Worm (Caenorhabditis elegans) whole organism, L4 larva: ENCODE data around the gene srh-40.
A peak's percentile ranks its signal among the peaks of the same experiment; 100 is the strongest.
"Not testable (repeated sequence)": the region's sequence is repeated elsewhere in the genome, so short reads cannot be mapped to it uniquely, and the experiment has no call there.

ENCODE experiments used
- D1046.2 ChIP-seq: fragments of 200-800 bp; sonication (Bioruptor generic); IDR thresholded peaks from 2 replicates; pipeline ENCODE4 v1.3.6; 2022; ENCODE audit warnings: missing genetic modification characterization, missing compliant biosample characterization
- F26F4.8 ChIP-seq: fragments of 200-800 bp; sonication (Bioruptor generic); conservative IDR thresholded peaks from 2 replicates; pipeline ENCODE4 v1.3.6; 2022; ENCODE audit warnings: missing genetic modification characterization, missing compliant biosample characterization
- F44E2.7 ChIP-seq: fragments of 200-800 bp; sonication (Bioruptor generic); IDR thresholded peaks from 2 replicates; pipeline ENCODE4 v2.1.2; 2022; ENCODE audit warnings: missing genetic modification characterization, missing compliant biosample characterization
- Y48G9A.11 ChIP-seq: fragments of 200-800 bp; sonication (Bioruptor generic); IDR thresholded peaks from 2 replicates; pipeline ENCODE4 v1.3.6; 2022; ENCODE audit warnings: missing genetic modification reagents, missing genetic modification characterization, missing compliant biosample characterization
- Y75B8A.6 ChIP-seq: fragments of 200-800 bp; sonication (Bioruptor generic); IDR thresholded peaks from 2 replicates; pipeline ENCODE4 v1.3.6; 2022; ENCODE audit warnings: missing genetic modification reagents, missing genetic modification characterization, missing compliant biosample characterization
- ZK337.2 ChIP-seq: fragments of 200-800 bp; sonication (Bioruptor generic); IDR thresholded peaks from 2 replicates; pipeline ENCODE4 v1.3.6; 2022; ENCODE audit warnings: missing genetic modification reagents, missing genetic modification characterization, missing compliant biosample characterization
- ceh-20 ChIP-seq: fragments of 200-800 bp; sonication (Bioruptor generic); IDR thresholded peaks from 2 replicates; pipeline ENCODE4 v1.3.6; 2022; ENCODE audit warnings: missing genetic modification reagents, missing genetic modification characterization, missing compliant biosample characterization
- ceh-28 ChIP-seq: fragments of 150-350 bp; optimal IDR thresholded peaks from 2 replicates; lab custom pipeline; 2014; ENCODE audit warnings: missing biosample characterization, missing genetic modification reagents, missing genetic modification characterization
- ceh-44 ChIP-seq: fragments of 200-800 bp; sonication (Bioruptor generic); IDR thresholded peaks from 2 replicates; pipeline ENCODE4 v1.3.6; 2022; ENCODE audit warnings: missing genetic modification reagents, missing genetic modification characterization, missing compliant biosample characterization
- ctbp-1 ChIP-seq: fragments of 200-800 bp; sonication (Bioruptor generic); IDR thresholded peaks from 2 replicates; pipeline ENCODE4 v1.3.6; 2022; ENCODE audit warnings: missing genetic modification reagents, missing genetic modification characterization, missing compliant biosample characterization
- dmd-6 ChIP-seq: fragments of 200-800 bp; sonication (Bioruptor generic); IDR thresholded peaks from 2 replicates; pipeline ENCODE4 v1.3.6; 2022; ENCODE audit warnings: missing genetic modification reagents, missing genetic modification characterization, missing compliant biosample characterization
- dmd-9 ChIP-seq: fragments of 200-800 bp; sonication (Bioruptor generic); IDR thresholded peaks from 2 replicates; pipeline ENCODE4 v1.3.6; 2022; ENCODE audit warnings: missing genetic modification reagents, missing genetic modification characterization, missing compliant biosample characterization
- duxl-1 ChIP-seq: sonication (generic microtip); optimal IDR thresholded peaks from 2 replicates; lab custom pipeline; 2016; ENCODE audit warnings: mild to moderate bottlenecking, missing genetic modification characterization, moderate library complexity, missing compliant biosample characterization; ENCODE audit not compliant: poor library complexity
- egl-43 ChIP-seq: fragments of 200-800 bp; sonication (Bioruptor generic); IDR thresholded peaks from 2 replicates; pipeline ENCODE4 v1.3.6; 2022; ENCODE audit warnings: missing genetic modification reagents, missing genetic modification characterization, missing compliant biosample characterization
- fkh-10 ChIP-seq: fragments of 150-350 bp; optimal IDR thresholded peaks from 2 replicates; lab custom pipeline; 2014; ENCODE audit warnings: missing biosample characterization, missing genetic modification reagents, missing genetic modification characterization
- hlh-30 ChIP-seq: sonication (generic microtip); optimal IDR thresholded peaks from 2 replicates; lab custom pipeline; 2017; ENCODE audit warnings: antibody characterized with exemption, mild to moderate bottlenecking, missing genetic modification characterization, missing compliant biosample characterization; ENCODE audit not compliant: insufficient read depth
- hmg-1.1 ChIP-seq: fragments of 200-800 bp; sonication (Bioruptor generic); IDR thresholded peaks from 2 replicates; pipeline ENCODE4 v1.3.6; 2022; ENCODE audit warnings: missing genetic modification reagents, missing genetic modification characterization, missing compliant biosample characterization
- lim-7 ChIP-seq: fragments of 200-800 bp; sonication (Bioruptor generic); IDR thresholded peaks from 2 replicates; pipeline ENCODE4 v1.3.6; 2022; ENCODE audit warnings: missing genetic modification characterization, missing compliant biosample characterization
- lin-1 ChIP-seq: fragments of 200-800 bp; sonication (Bioruptor generic); IDR thresholded peaks from 2 replicates; pipeline ENCODE4 v1.3.6; 2022; ENCODE audit warnings: missing genetic modification reagents, missing genetic modification characterization, missing compliant biosample characterization
- lin-38 ChIP-seq: fragments of 200-800 bp; sonication (Bioruptor generic); IDR thresholded peaks from 2 replicates; pipeline ENCODE4 v1.3.6; 2022; ENCODE audit warnings: missing genetic modification reagents, missing genetic modification characterization, missing compliant biosample characterization
- lsy-2 ChIP-seq, 2 experiments: fragments of 150-350 bp in 1 of 2; sonication (generic microtip) in 1 of 2; optimal IDR thresholded peaks; 2 replicates each; lab custom pipeline; 2014 to 2017; ENCODE audit warnings: missing biosample characterization in 2 of 2, missing genetic modification characterization in 2 of 2
- madf-5 ChIP-seq, 2 experiments: fragments of 200-800 bp; sonication (Bioruptor generic); IDR thresholded peaks; 2 replicates each; pipeline ENCODE4 v1.3.6; 2022; ENCODE audit warnings: missing compliant biosample characterization in 2 of 2, missing genetic modification characterization in 2 of 2
- madf-9 ChIP-seq: fragments of 200-800 bp; sonication (Bioruptor generic); conservative IDR thresholded peaks from 2 replicates; pipeline ENCODE4 v1.3.6; 2022; ENCODE audit warnings: missing genetic modification reagents, missing genetic modification characterization, missing compliant biosample characterization
- mep-1 ChIP-seq: fragments of 150-350 bp; sonication (generic microtip); optimal IDR thresholded peaks from 3 replicates; lab custom pipeline; 2014; ENCODE audit warnings: missing biosample characterization, missing genetic modification characterization
- mxl-2 ChIP-seq: fragments of 200-800 bp; sonication (Bioruptor generic); conservative IDR thresholded peaks from 2 replicates; pipeline ENCODE4 v1.3.6; 2022; ENCODE audit warnings: missing genetic modification reagents, missing genetic modification characterization, missing compliant biosample characterization
- nhr-11 ChIP-seq: fragments of 150-350 bp; optimal IDR thresholded peaks from 2 replicates; lab custom pipeline; 2014; ENCODE audit warnings: missing biosample characterization, missing genetic modification characterization
- nhr-28 ChIP-seq: fragments of 150-350 bp; optimal IDR thresholded peaks from 2 replicates; lab custom pipeline; 2014; ENCODE audit warnings: missing biosample characterization, missing genetic modification characterization
- nhr-41 ChIP-seq: fragments of 200-800 bp; sonication (Bioruptor generic); IDR thresholded peaks from 2 replicates; pipeline ENCODE4 v1.3.6; 2022; ENCODE audit warnings: missing genetic modification reagents, missing genetic modification characterization, missing compliant biosample characterization
- pha-4 ChIP-seq, 2 experiments: fragments of 150-350 bp in 1 of 2; fragments of 200-800 bp in 1 of 2; sonication (Bioruptor generic) in 1 of 2; IDR thresholded peaks in 1 of 2; optimal IDR thresholded peaks in 1 of 2; 2 replicates each; pipeline versions ENCODE4 v1.3.6 to Lab custom; 2014 to 2022; ENCODE audit warnings: missing genetic modification characterization in 2 of 2, missing genetic modification reagents in 2 of 2, missing biosample characterization in 1 of 2, missing compliant biosample characterization in 1 of 2
- set-16 ChIP-seq: fragments of 200-800 bp; sonication (Bioruptor generic); IDR thresholded peaks from 2 replicates; pipeline ENCODE4 v1.3.6; 2022; ENCODE audit warnings: missing genetic modification reagents, missing genetic modification characterization, missing compliant biosample characterization
- tra-1 ChIP-seq: fragments of 200-800 bp; sonication (Bioruptor generic); IDR thresholded peaks from 2 replicates; pipeline ENCODE4 v1.3.6; 2022; ENCODE audit warnings: missing genetic modification reagents, missing genetic modification characterization, missing compliant biosample characterization
- unc-62 ChIP-seq, 3 experiments: fragments of 150-350 bp in 1 of 3; sonication (generic microtip); optimal IDR thresholded peaks in 2 of 3; peaks in 1 of 3; 1 replicate in 1 of 3; 2 replicates in 2 of 3; lab custom pipeline; 2014 to 2017; ENCODE audit warnings: missing biosample characterization in 3 of 3, missing genetic modification characterization in 3 of 3, missing genetic modification reagents in 3 of 3, missing genotype in 1 of 3
- vab-7 ChIP-seq: fragments of 200-800 bp; sonication (Bioruptor generic); IDR thresholded peaks from 2 replicates; pipeline ENCODE4 v1.3.6; 2022; ENCODE audit warnings: missing genetic modification reagents, missing genetic modification characterization, missing compliant biosample characterization
- zfp-3 ChIP-seq: fragments of 200-800 bp; sonication (Bioruptor generic); conservative IDR thresholded peaks from 2 replicates; pipeline ENCODE4 v1.3.6; 2022; ENCODE audit warnings: missing genetic modification reagents, missing genetic modification characterization, missing compliant biosample characterization

The srh-40 gene

ce11 chrIII:6655830-6656229 is 45.2 kb downstream of the srh-40 start:
- TF ChIP-seq lsy-2 (tag; optimal IDR thresholded peaks at IDR 0.05; lab: Kevin White, UChicago) (peak in 1 of 2 experiments; percentile 15), ceh-28 (no peak), hmg-1.1 (GFP tag; lab: Robert Waterston, UW) (no peak), unc-62 (GFP tag; optimal IDR thresholded peaks at IDR 0.05 in 1 of 2; lab: Kevin White, UChicago) (peak in 1 of 2 experiments; percentile 78), unc-62 (tag; optimal IDR thresholded peaks at IDR 0.05; lab: Kevin White, UChicago) (no peak), nhr-28 (no peak), nhr-11 (tag; lab: Kevin White, UChicago) (peak; percentile 31), ctbp-1 (GFP tag; lab: Robert Waterston, UW) (peak; percentile 26; the same call in 1 of the 2 replicates), hlh-30 (tag; lab: Kevin White, UChicago) (peak; percentile 50), ceh-44 (no peak), duxl-1 (tag; lab: Kevin White, UChicago) (no peak), mep-1 (tag; lab: Kevin White, UChicago) (peak; percentile 37), fkh-10 (GFP tag; lab: Kevin White, UChicago) (no peak)

DNA sequence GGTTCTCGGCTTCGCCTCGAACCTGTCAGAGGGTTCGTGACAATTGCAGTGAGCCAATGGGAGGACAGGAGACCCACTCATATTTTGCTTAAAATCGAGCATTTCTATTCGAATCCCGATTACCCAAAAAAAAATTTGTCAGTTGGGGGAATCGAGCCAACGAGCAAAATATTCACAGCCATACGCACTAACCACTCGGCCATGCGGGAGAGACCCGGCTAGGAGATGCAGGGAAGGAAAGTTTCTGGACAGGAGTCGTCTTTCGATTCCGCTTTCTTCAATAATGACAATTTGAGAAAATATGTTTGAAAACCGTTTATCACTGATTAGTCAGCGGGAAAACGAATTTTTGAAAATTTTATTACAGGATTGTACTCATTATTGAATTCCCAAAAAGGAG is 51.0 kb downstream of the srh-40 start:
- peak; percentile 79 for TF ChIP-seq hmg-1.1 (GFP tag; lab: Robert Waterston, UW)
- TF ChIP-seq tra-1 (GFP tag; lab: Robert Waterston, UW), result peak; percentile 58; the same call in 1 of the 2 replicates
- peak; percentile 63; the same call in 1 of the 2 replicates for TF ChIP-seq Y75B8A.6 (GFP tag; lab: Robert Waterston, UW)
- TF ChIP-seq pha-4 (GFP tag; IDR thresholded peaks at IDR 0.05; lab: Robert Waterston, UW), result peak; percentile 79
- TF ChIP-seq pha-4 (tag; optimal IDR thresholded peaks at IDR 0.05; lab: Kevin White, UChicago), result not testable (repeated sequence)
- peak; percentile 77 for TF ChIP-seq madf-9 (GFP tag; lab: Robert Waterston, UW)
- TF ChIP-seq egl-43 (GFP tag; lab: Robert Waterston, UW), result peak; percentile 95
- TF ChIP-seq lin-38 (GFP tag; lab: Robert Waterston, UW), result peak; percentile 83
- peak; percentile 39; the same call in 1 of the 2 replicates for TF ChIP-seq dmd-6 (GFP tag; lab: Robert Waterston, UW)
- peak; percentile 81 for TF ChIP-seq F26F4.8 (GFP tag; lab: Robert Waterston, UW)
- TF ChIP-seq madf-5 (GFP tag; IDR thresholded peaks at IDR 0.05; lab: Robert Waterston, UW), result peak in 1 of 2 experiments; percentile 56; a peak in 1 of 4 replicates
- TF ChIP-seq dmd-9 (GFP tag; lab: Robert Waterston, UW), result peak; percentile 69
- TF ChIP-seq F44E2.7 (GFP tag; lab: Robert Waterston, UW), result peak; percentile 90
- peak; percentile 50; the same call in 1 of the 2 replicates for TF ChIP-seq ceh-44
- TF ChIP-seq set-16 (GFP tag; lab: Robert Waterston, UW), result peak; percentile 47
- TF ChIP-seq ZK337.2 (GFP tag; lab: Robert Waterston, UW), result peak; percentile 62; the same call in 1 of the 2 replicates
- TF ChIP-seq vab-7, result peak; percentile 92
- TF ChIP-seq Y48G9A.11 (GFP tag; lab: Robert Waterston, UW), result peak; percentile 76
- TF ChIP-seq nhr-41 (GFP tag; lab: Robert Waterston, UW), result peak; percentile 90
- peak; percentile 98 for TF ChIP-seq lim-7 (GFP tag; lab: Robert Waterston, UW)
- peak; percentile 76 for TF ChIP-seq ctbp-1 (GFP tag; lab: Robert Waterston, UW)
- TF ChIP-seq lin-1, result peak; percentile 61; the same call in 1 of the 2 replicates
- TF ChIP-seq D1046.2, result peak; percentile 91
- 0 out of 2 replicates have a peak, but pooled peaks have one; percentile 35 for TF ChIP-seq zfp-3 (GFP tag; lab: Robert Waterston, UW)
- 0 out of 2 replicates have a peak, but pooled peaks have one; percentile 28 for TF ChIP-seq ceh-20
- TF ChIP-seq mxl-2 (GFP tag; lab: Robert Waterston, UW), result peak; percentile 59; the same call in 1 of the 2 replicates
